Worm (Caenorhabditis elegans) whole organism, young adult: ENCODE data around the gene C44C10.9.

Experiments
- ama-1 ChIP-seq, 3 experiments: fragments of 150-350 bp in 1 of 3; sonication (generic microtip) in 2 of 3; optimal IDR thresholded peaks; 2 replicates each; lab custom pipeline; 2014 to 2018; ENCODE audit warnings: missing biosample characterization in 2 of 3, missing genetic modification characterization in 2 of 3, missing genetic modification reagents in 2 of 3
- ccch-3 ChIP-seq: fragments of 200-800 bp; sonication (Bioruptor generic); optimal IDR thresholded peaks from 2 replicates; lab custom pipeline; 2018; ENCODE audit warnings: mild to moderate bottlenecking, missing genetic modification characterization, missing compliant biosample characterization
- dpl-1 ChIP-seq: fragments of 150-350 bp; optimal IDR thresholded peaks from 2 replicates; lab custom pipeline; 2014; ENCODE audit warnings: missing biosample characterization, missing genetic modification reagents, missing genetic modification characterization
- let-526 ChIP-seq: fragments of 200-800 bp; sonication (Bioruptor generic); IDR thresholded peaks from 2 replicates; pipeline ENCODE4 v1.3.6; 2022; ENCODE audit warnings: missing genetic modification reagents, missing genetic modification characterization, missing compliant biosample characterization
- snpc-1.3 ChIP-seq: sonication (generic microtip); optimal IDR thresholded peaks from 2 replicates; lab custom pipeline; 2017; ENCODE audit warnings: missing genetic modification characterization, mild to moderate bottlenecking, missing compliant biosample characterization, antibody characterized with exemption, moderate library complexity, missing genotype, missing genetic modification reagents; ENCODE audit not compliant: insufficient read depth
- snpc-4 ChIP-seq, 5 experiments: fragments of 150-350 bp in 1 of 5; sonication (generic microtip) in 4 of 5; optimal IDR thresholded peaks; 2 replicates each; lab custom pipeline; 2014 to 2018; ENCODE audit warnings: missing genetic modification characterization in 5 of 5, missing biosample characterization in 3 of 5, antibody characterized with exemption in 2 of 5, mild to moderate bottlenecking in 2 of 5, missing compliant biosample characterization in 2 of 5, missing genotype in 2 of 5, moderate library complexity in 2 of 5, missing genetic modification reagents in 1 of 5

ce11 chrX:11675573-11675972 is 40.7 kb downstream of the C44C10.9 start:
- TF ChIP-seq ama-1 (optimal IDR thresholded peaks at IDR 0.05; lab: Kevin White, UChicago), result no peak
- TF ChIP-seq ama-1 (GFP tag; optimal IDR thresholded peaks at IDR 0.05; lab: Kevin White, UChicago), result no peak
- TF ChIP-seq ccch-3 (GFP tag; lab: Kevin White, UChicago), result no peak
- no peak for TF ChIP-seq dpl-1 (GFP tag; lab: Kevin White, UChicago)
- TF ChIP-seq snpc-1.3 (tag; lab: Kevin White, UChicago), result no peak
- no peak for TF ChIP-seq let-526 (GFP tag; lab: Robert Waterston, UW)
- no peak for TF ChIP-seq snpc-4 (GFP tag; optimal IDR thresholded peaks at IDR 0.05; lab: Kevin White, UChicago)
- no peak for TF ChIP-seq snpc-4 (tag; optimal IDR thresholded peaks at IDR 0.05; lab: Kevin White, UChicago)
